Worm (Caenorhabditis elegans) whole organism, L2 larva: ENCODE results near the gene pos-1.

Experiments used
- ZK546.5 ChIP-seq: sonication (generic microtip); optimal IDR thresholded peaks from 2 replicates; lab custom pipeline; 2017; ENCODE audit warnings: missing biosample characterization, missing genetic modification characterization
- alr-1 ChIP-seq: fragments of 150-350 bp; optimal IDR thresholded peaks from 2 replicates; lab custom pipeline; 2014; ENCODE audit warnings: missing biosample characterization, missing genetic modification characterization
- aly-2 ChIP-seq: fragments of 150-350 bp; optimal IDR thresholded peaks from 2 replicates; lab custom pipeline; 2014; ENCODE audit warnings: missing biosample characterization, missing genetic modification characterization
- ama-1 ChIP-seq: fragments of 150-350 bp; optimal IDR thresholded peaks from 2 replicates; lab custom pipeline; 2018; ENCODE audit warnings: inconsistent platforms
- blmp-1 ChIP-seq: sonication (generic microtip); optimal IDR thresholded peaks from 2 replicates; lab custom pipeline; 2017; ENCODE audit warnings: missing genetic modification characterization, mild to moderate bottlenecking, missing compliant biosample characterization, antibody characterized with exemption, moderate library complexity; ENCODE audit not compliant: insufficient read depth
- crh-2 ChIP-seq: sonication (generic microtip); optimal IDR thresholded peaks from 2 replicates; lab custom pipeline; 2017; ENCODE audit warnings: missing biosample characterization, missing genetic modification characterization
- dmd-4 ChIP-seq: sonication (generic microtip); optimal IDR thresholded peaks from 2 replicates; lab custom pipeline; 2017; ENCODE audit warnings: missing biosample characterization, missing genetic modification characterization
- elt-1 ChIP-seq: fragments of 150-350 bp; optimal IDR thresholded peaks from 2 replicates; lab custom pipeline; 2014; ENCODE audit warnings: missing biosample characterization, missing genetic modification characterization
- elt-3 ChIP-seq: sonication (generic microtip); optimal IDR thresholded peaks from 2 replicates; lab custom pipeline; 2017; ENCODE audit warnings: missing biosample characterization, missing genetic modification characterization
- fos-1 ChIP-seq: fragments of 150-350 bp; optimal IDR thresholded peaks from 2 replicates; lab custom pipeline; 2014; ENCODE audit warnings: missing biosample characterization, missing genetic modification characterization
- gmeb-1 ChIP-seq: fragments of 150-350 bp; optimal IDR thresholded peaks from 2 replicates; lab custom pipeline; 2014; ENCODE audit warnings: missing biosample characterization, missing genetic modification characterization
- lin-13 ChIP-seq: fragments of 150-350 bp; optimal IDR thresholded peaks from 2 replicates; lab custom pipeline; 2014; ENCODE audit warnings: missing biosample characterization, missing genetic modification reagents, missing genetic modification characterization
- lin-39 ChIP-seq: fragments of 150-350 bp; optimal IDR thresholded peaks from 2 replicates; lab custom pipeline; 2014; ENCODE audit warnings: missing biosample characterization, missing genetic modification reagents, missing genetic modification characterization
- lsy-2 ChIP-seq, 2 experiments: fragments of 150-350 bp in 1 of 2; sonication (generic microtip) in 1 of 2; optimal IDR thresholded peaks; 2 replicates each; lab custom pipeline; 2014 to 2017; ENCODE audit warnings: missing biosample characterization in 2 of 2, missing genetic modification characterization in 2 of 2
- mab-5 ChIP-seq: fragments of 150-350 bp; optimal IDR thresholded peaks from 2 replicates; lab custom pipeline; 2014; ENCODE audit warnings: missing biosample characterization, missing genetic modification characterization
- mbf-1 ChIP-seq: sonication (generic microtip); optimal IDR thresholded peaks from 2 replicates; lab custom pipeline; 2017; ENCODE audit warnings: missing biosample characterization, missing genetic modification characterization
- mdl-1 ChIP-seq, 2 experiments: fragments of 150-350 bp in 1 of 2; sonication (generic microtip) in 1 of 2; optimal IDR thresholded peaks; 2 replicates each; lab custom pipeline; 2017; ENCODE audit warnings: missing biosample characterization in 2 of 2, missing genetic modification characterization in 2 of 2
- nhr-11 ChIP-seq: fragments of 150-350 bp; optimal IDR thresholded peaks from 2 replicates; lab custom pipeline; 2014; ENCODE audit warnings: missing biosample characterization, missing genetic modification characterization
- nhr-129 ChIP-seq: fragments of 150-350 bp; optimal IDR thresholded peaks from 2 replicates; lab custom pipeline; 2014; ENCODE audit warnings: missing biosample characterization, missing genetic modification characterization
- nhr-21 ChIP-seq: fragments of 150-350 bp; optimal IDR thresholded peaks from 2 replicates; lab custom pipeline; 2014; ENCODE audit warnings: missing biosample characterization, missing genetic modification characterization
- nhr-23 ChIP-seq: fragments of 150-350 bp; optimal IDR thresholded peaks from 2 replicates; lab custom pipeline; 2014; ENCODE audit warnings: missing biosample characterization, missing genetic modification reagents, missing genetic modification characterization
- nhr-77 ChIP-seq: fragments of 150-350 bp; optimal IDR thresholded peaks from 2 replicates; lab custom pipeline; 2014; ENCODE audit warnings: missing biosample characterization, missing genetic modification characterization
- peb-1 ChIP-seq: fragments of 150-350 bp; optimal IDR thresholded peaks from 2 replicates; lab custom pipeline; 2014; ENCODE audit warnings: missing biosample characterization, missing genetic modification characterization
- skn-1 ChIP-seq: sonication (generic microtip); optimal IDR thresholded peaks from 2 replicates; lab custom pipeline; 2017; ENCODE audit warnings: missing biosample characterization, missing genetic modification characterization
- sma-3 ChIP-seq: sonication (generic microtip); optimal IDR thresholded peaks from 2 replicates; lab custom pipeline; 2016; ENCODE audit warnings: missing genetic modification reagents, missing genetic modification characterization, missing compliant biosample characterization
- sma-9 ChIP-seq, 2 experiments: fragments of 150-350 bp in 1 of 2; sonication (generic microtip) in 1 of 2; optimal IDR thresholded peaks; 2 replicates each; lab custom pipeline; 2014 to 2016; ENCODE audit warnings: missing genetic modification characterization in 2 of 2, mild to moderate bottlenecking in 1 of 2, missing biosample characterization in 1 of 2, missing compliant biosample characterization in 1 of 2, missing genetic modification reagents in 1 of 2, moderate library complexity in 1 of 2
- snpc-4 ChIP-seq: fragments of 150-350 bp; optimal IDR thresholded peaks from 2 replicates; lab custom pipeline; 2014; ENCODE audit warnings: missing biosample characterization, missing genetic modification characterization
- unc-39 ChIP-seq: fragments of 150-350 bp; optimal IDR thresholded peaks from 2 replicates; lab custom pipeline; 2014; ENCODE audit warnings: missing biosample characterization, missing genetic modification characterization
- unc-62 ChIP-seq: fragments of 150-350 bp; optimal IDR thresholded peaks from 2 replicates; lab custom pipeline; 2014; ENCODE audit warnings: missing biosample characterization, missing genetic modification reagents, missing genetic modification characterization
- zag-1 ChIP-seq: fragments of 150-350 bp; optimal IDR thresholded peaks from 2 replicates; lab custom pipeline; 2014; ENCODE audit warnings: missing biosample characterization, missing genetic modification characterization
- ztf-1 ChIP-seq: fragments of 200-800 bp; sonication (Bioruptor generic); conservative IDR thresholded peaks from 2 replicates; pipeline ENCODE4 v1.3.6; 2022; ENCODE audit warnings: missing genetic modification characterization, missing compliant biosample characterization
- ztf-11 ChIP-seq: sonication (generic microtip); optimal IDR thresholded peaks from 2 replicates; lab custom pipeline; 2017; ENCODE audit warnings: missing biosample characterization, missing genetic modification characterization
- ztf-4 ChIP-seq: fragments of 150-350 bp; optimal IDR thresholded peaks from 2 replicates; lab custom pipeline; 2014; ENCODE audit warnings: missing biosample characterization, missing genetic modification characterization

pos-1 gene

DNA sequence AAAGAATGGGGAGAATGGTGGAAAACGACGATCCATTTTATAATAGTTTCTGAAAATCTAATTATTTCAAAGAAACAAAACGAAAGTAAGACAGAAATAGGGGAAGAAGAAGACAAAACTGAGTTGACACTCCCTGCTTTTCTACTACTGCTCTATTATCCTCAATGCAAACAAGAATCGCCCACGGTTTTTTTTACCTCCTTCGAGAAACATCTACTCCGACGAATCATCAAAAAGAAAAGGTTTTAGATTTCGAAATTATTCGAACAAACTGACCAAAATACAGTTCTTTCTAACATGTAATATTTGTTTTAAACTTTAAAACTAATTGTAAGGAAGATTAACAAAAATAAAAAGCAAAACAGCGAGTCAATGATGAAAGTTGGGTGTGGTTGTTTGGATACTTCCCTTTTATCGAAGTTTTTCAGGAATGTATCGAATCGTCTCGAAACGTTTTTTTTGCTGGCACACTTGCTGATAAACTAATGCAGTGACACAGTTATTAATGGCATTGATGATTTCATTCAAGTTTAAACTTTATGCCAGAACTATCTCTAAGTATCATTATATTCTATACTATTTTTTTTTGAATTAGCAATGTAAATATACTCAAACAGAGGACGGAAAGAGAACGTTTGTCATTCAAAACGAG, 27.9 kb upstream of the pos-1 start, which contains the start of gene hsp-17:
hsp-17 (minus strand) TSS at position 51 of the 652 bp plus-strand sequence.
- TF ChIP-seq unc-62 (GFP tag; lab: Kevin White, UChicago), result no peak
- TF ChIP-seq mab-5 (tag; lab: Kevin White, UChicago), result no peak
- TF ChIP-seq skn-1 (tag; lab: Kevin White, UChicago), result no peak
- peak; percentile 30 for TF ChIP-seq sma-9 (GFP tag; optimal IDR thresholded peaks at IDR 0.05; lab: Kevin White, UChicago)
- TF ChIP-seq sma-9 (tag; optimal IDR thresholded peaks at IDR 0.05; lab: Kevin White, UChicago), result no peak
- peak; percentile 65 for TF ChIP-seq fos-1 (tag; lab: Kevin White, UChicago)
- TF ChIP-seq elt-1, result no peak
- TF ChIP-seq ama-1 (lab: Kevin White, UChicago), result no peak
- no peak for TF ChIP-seq ztf-11 (tag; lab: Kevin White, UChicago)
- no peak for TF ChIP-seq dmd-4 (tag; lab: Kevin White, UChicago)
- TF ChIP-seq ZK546.5 (tag; lab: Kevin White, UChicago), result no peak
- TF ChIP-seq lin-13, result no peak
- no peak for TF ChIP-seq nhr-77 (tag; lab: Kevin White, UChicago)
- no peak for TF ChIP-seq nhr-11 (tag; lab: Kevin White, UChicago)
- TF ChIP-seq unc-39, result no peak
- no peak for TF ChIP-seq elt-3 (tag; lab: Kevin White, UChicago)

- TF ChIP-seq nhr-77 (tag; lab: Kevin White, UChicago), result no peak
- TF ChIP-seq snpc-4 (tag; lab: Kevin White, UChicago), result no peak
- no peak for TF ChIP-seq nhr-21 (tag; lab: Kevin White, UChicago)
- TF ChIP-seq nhr-23 (tag; lab: Kevin White, UChicago), result no peak
- TF ChIP-seq ztf-4 (tag; lab: Kevin White, UChicago), result no peak
- TF ChIP-seq peb-1, result no peak
- TF ChIP-seq aly-2 (tag; lab: Kevin White, UChicago), result no peak
Observed at ce11 chrV:8387056-8387455, 26.8 kb upstream of the pos-1 start, which contains the start of gene gcy-7. Gene gcy-7 (plus strand): TSS chrV:8387356.

DNA sequence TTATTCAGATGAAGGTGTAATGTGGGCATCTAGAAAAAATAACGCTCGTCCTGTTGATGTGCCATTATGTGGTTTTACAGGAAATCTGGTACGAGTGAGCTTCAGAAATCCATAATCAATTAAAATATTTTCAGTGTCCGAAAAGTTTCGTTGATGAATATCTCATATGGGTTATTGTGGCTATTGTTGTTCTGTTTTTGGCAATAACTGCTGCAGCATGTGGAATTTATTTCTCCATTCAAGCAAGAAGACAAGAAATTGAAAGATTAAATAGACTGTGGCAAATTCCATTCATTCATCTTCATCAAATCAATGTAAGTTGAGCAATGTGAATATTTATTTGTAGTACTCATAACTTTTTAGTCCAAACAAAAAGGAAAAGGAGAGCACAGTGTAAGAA, 24.6 kb upstream of the pos-1 start:
- TF ChIP-seq blmp-1, result no peak
- no peak for TF ChIP-seq alr-1
- TF ChIP-seq unc-62 (GFP tag; lab: Kevin White, UChicago), result no peak
- TF ChIP-seq crh-2 (tag; lab: Kevin White, UChicago), result no peak
- no peak for TF ChIP-seq ztf-11 (tag; lab: Kevin White, UChicago)

DNA sequence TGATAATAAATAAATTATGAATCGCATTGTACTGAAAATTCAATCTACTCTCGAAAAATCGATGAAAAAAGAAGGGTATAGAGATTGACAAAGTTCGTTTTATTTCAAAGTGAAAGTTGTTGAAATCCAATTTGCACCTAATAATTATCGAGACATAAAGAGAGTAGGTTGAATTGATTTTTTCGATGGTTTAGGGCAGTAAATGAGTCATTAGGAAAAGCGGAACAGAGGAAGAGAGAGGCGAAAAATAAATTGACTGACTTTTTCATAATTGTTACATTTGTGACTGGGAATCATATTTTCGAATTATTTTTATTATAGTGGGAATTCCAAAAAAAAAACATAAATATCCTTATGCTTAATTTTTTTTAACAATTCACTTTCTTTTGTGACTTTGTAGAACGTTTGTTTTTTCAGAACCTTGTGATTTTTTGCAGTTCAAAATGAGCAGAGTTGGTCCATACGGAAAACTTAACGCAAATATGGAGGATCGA, 19.5 kb upstream of the pos-1 start, which contains the start of the genes pho-6 and F52E1.3:
pho-6 (minus strand) TSS at position 101 of the 494 bp plus-strand sequence.
F52E1.3 (plus strand) TSS at position 444 of the 494 bp plus-strand sequence.
- TF ChIP-seq nhr-11 (tag; lab: Kevin White, UChicago) (no peak), gmeb-1 (tag; lab: Kevin White, UChicago) (no peak), lin-39 (tag; lab: Kevin White, UChicago) (no peak), zag-1 (tag; lab: Kevin White, UChicago) (no peak), unc-62 (GFP tag; lab: Kevin White, UChicago) (no peak), ztf-1 (GFP tag; lab: Robert Waterston, UW) (no peak), mab-5 (tag; lab: Kevin White, UChicago) (no peak), nhr-21 (tag; lab: Kevin White, UChicago) (no peak), ztf-11 (tag; lab: Kevin White, UChicago) (no peak), lsy-2 (tag; optimal IDR thresholded peaks at IDR 0.05; lab: Kevin White, UChicago) (no peak), mdl-1 (tag; optimal IDR thresholded peaks at IDR 0.05; lab: Kevin White, UChicago) (no peak), mbf-1 (tag; lab: Kevin White, UChicago) (no peak)

- TF ChIP-seq nhr-129 (no peak), mdl-1 (tag; optimal IDR thresholded peaks at IDR 0.05; lab: Kevin White, UChicago) (no peak), elt-1 (no peak), blmp-1 (no peak), skn-1 (tag; lab: Kevin White, UChicago) (no peak), sma-3 (no peak), alr-1 (no peak), nhr-23 (tag; lab: Kevin White, UChicago) (no peak), ztf-4 (tag; lab: Kevin White, UChicago) (no peak), ztf-1 (GFP tag; lab: Robert Waterston, UW) (no peak)
Observed at ce11 chrV:8400808-8401207, 13.1 kb upstream of the pos-1 start.
